Worm (Caenorhabditis elegans) whole organism, L1 larva: ENCODE measurements around the gene srj-8.

Experiments
- C04F5.9 ChIP-seq: sonication (generic microtip); optimal IDR thresholded peaks from 2 replicates; lab custom pipeline; 2016; ENCODE audit warnings: missing genetic modification characterization, missing compliant biosample characterization
- alr-1 ChIP-seq: fragments of 200-800 bp; sonication (Bioruptor generic); optimal IDR thresholded peaks from 2 replicates; lab custom pipeline; 2018; ENCODE audit warnings: borderline replicate concordance, mild to moderate bottlenecking, missing genetic modification characterization, missing compliant biosample characterization
- ces-1 ChIP-seq: fragments of 150-350 bp; optimal IDR thresholded peaks from 2 replicates; lab custom pipeline; 2014; ENCODE audit warnings: missing biosample characterization, missing genetic modification reagents, missing genetic modification characterization
- dpl-1 ChIP-seq, 3 experiments: fragments of 150-350 bp in 2 of 3; sonication (generic microtip) in 1 of 3; optimal IDR thresholded peaks; 2 replicates each; lab custom pipeline; 2014 to 2017; ENCODE audit warnings: missing biosample characterization in 3 of 3, missing genetic modification characterization in 3 of 3, missing genetic modification reagents in 3 of 3
- dsc-1 ChIP-seq: sonication (generic microtip); optimal IDR thresholded peaks from 2 replicates; lab custom pipeline; 2016; ENCODE audit warnings: mild to moderate bottlenecking, missing genetic modification characterization, missing compliant biosample characterization
- fkh-10 ChIP-seq: sonication (generic microtip); optimal IDR thresholded peaks from 2 replicates; lab custom pipeline; 2017; ENCODE audit warnings: missing biosample characterization, missing genetic modification reagents, missing genetic modification characterization
- fkh-8 ChIP-seq: sonication (generic microtip); optimal IDR thresholded peaks from 2 replicates; lab custom pipeline; 2016; ENCODE audit warnings: mild to moderate bottlenecking, missing genetic modification characterization, missing compliant biosample characterization
- mdl-1 ChIP-seq, 2 experiments: fragments of 150-350 bp; optimal IDR thresholded peaks; 2 replicates each; lab custom pipeline; 2014 to 2017; ENCODE audit warnings: missing biosample characterization in 2 of 2, missing genetic modification characterization in 2 of 2, inconsistent platforms in 1 of 2
- nhr-71 ChIP-seq: sonication (generic microtip); optimal IDR thresholded peaks from 2 replicates; lab custom pipeline; 2016; ENCODE audit warnings: mild to moderate bottlenecking, missing genetic modification characterization, moderate library complexity, missing compliant biosample characterization
- nhr-84 ChIP-seq: sonication (generic microtip); optimal IDR thresholded peaks from 2 replicates; lab custom pipeline; 2017; ENCODE audit warnings: missing biosample characterization, missing genetic modification characterization
- pqm-1 ChIP-seq: sonication (generic microtip); optimal IDR thresholded peaks from 3 replicates; lab custom pipeline; 2017; ENCODE audit warnings: missing biosample characterization, missing genetic modification characterization
- unc-30 ChIP-seq: sonication (generic microtip); optimal IDR thresholded peaks from 2 replicates; lab custom pipeline; 2017; ENCODE audit warnings: missing biosample characterization, missing genetic modification characterization
- xbp-1 ChIP-seq: sonication (generic microtip); optimal IDR thresholded peaks from 2 replicates; lab custom pipeline; 2016; ENCODE audit warnings: missing genetic modification characterization, missing compliant biosample characterization

The srj-8 gene

ce11 chrV:3297764-3298163 is 50.1 kb downstream of the srj-8 start, which contains the start of gene srx-122:
Gene srx-122, minus strand, starts transcription at chrV:3297864.
- TF ChIP-seq nhr-71 (tag; lab: Kevin White, UChicago), result no peak
- TF ChIP-seq C04F5.9 (tag; lab: Kevin White, UChicago), result no peak
- TF ChIP-seq unc-30 (tag; lab: Kevin White, UChicago), result no peak
- TF ChIP-seq xbp-1 (tag; lab: Kevin White, UChicago), result no peak
- no peak for TF ChIP-seq fkh-10 (GFP tag; lab: Kevin White, UChicago)
- no peak for TF ChIP-seq ces-1
- no peak for TF ChIP-seq dpl-1 (GFP tag; optimal IDR thresholded peaks at IDR 0.05; lab: Kevin White, UChicago)
- no peak for TF ChIP-seq nhr-84 (tag; lab: Kevin White, UChicago)
- no peak for TF ChIP-seq alr-1 (tag; lab: Kevin White, UChicago)
- no peak for TF ChIP-seq dsc-1 (tag; lab: Kevin White, UChicago)
- no peak for TF ChIP-seq pqm-1
- no peak for TF ChIP-seq mdl-1 (tag; optimal IDR thresholded peaks at IDR 0.05; lab: Kevin White, UChicago)
- no peak for TF ChIP-seq fkh-8 (tag; lab: Kevin White, UChicago)
